Fruit fly (Drosophila melanogaster) S2 (cell line): ENCODE data around the gene Sfp24Bc.

Source experiments
- CG8478 ChIP-seq: fragments of >200 bp; optimal IDR thresholded peaks from 2 replicates; lab custom pipeline; 2018
- CTCF ChIP-seq, 2 experiments: fragments of >200 bp; optimal IDR thresholded peaks; 2 replicates each; lab custom pipeline; 2018

DNA sequence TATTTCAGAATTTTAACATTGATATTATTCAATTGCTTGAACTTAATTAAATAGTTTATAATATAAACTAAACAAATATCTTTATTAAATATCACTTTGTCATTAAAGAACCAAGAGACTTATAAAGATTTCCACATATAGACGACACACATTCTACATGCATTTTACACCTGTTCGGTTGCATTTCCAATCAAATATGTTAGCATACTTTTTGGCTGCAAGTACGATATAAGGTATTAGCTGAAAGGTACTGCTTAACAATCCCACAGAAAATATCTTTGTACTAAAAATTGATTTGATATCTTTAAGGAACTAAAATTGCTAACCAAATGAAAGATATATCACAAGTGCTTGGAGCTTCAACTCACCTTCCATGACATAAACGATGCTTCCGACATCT lies 36.5 kb downstream of the Sfp24Bc start:
- TF ChIP-seq CG8478 (lab: Kevin White, UChicago): no peak
- TF ChIP-seq CTCF (optimal IDR thresholded peaks at IDR 0.05; lab: Kevin White, UChicago): peak; percentile 30 to 66
